Worm (Caenorhabditis elegans): ENCODE data around the gene lig-1.

Gene lig-1

ce11 chrV:10859775-10860174 lies 45.9 kb downstream of the lig-1 start:
- no peak for TF ChIP-seq unc-62 (GFP tag; optimal IDR thresholded peaks at IDR 0.05)

DNA sequence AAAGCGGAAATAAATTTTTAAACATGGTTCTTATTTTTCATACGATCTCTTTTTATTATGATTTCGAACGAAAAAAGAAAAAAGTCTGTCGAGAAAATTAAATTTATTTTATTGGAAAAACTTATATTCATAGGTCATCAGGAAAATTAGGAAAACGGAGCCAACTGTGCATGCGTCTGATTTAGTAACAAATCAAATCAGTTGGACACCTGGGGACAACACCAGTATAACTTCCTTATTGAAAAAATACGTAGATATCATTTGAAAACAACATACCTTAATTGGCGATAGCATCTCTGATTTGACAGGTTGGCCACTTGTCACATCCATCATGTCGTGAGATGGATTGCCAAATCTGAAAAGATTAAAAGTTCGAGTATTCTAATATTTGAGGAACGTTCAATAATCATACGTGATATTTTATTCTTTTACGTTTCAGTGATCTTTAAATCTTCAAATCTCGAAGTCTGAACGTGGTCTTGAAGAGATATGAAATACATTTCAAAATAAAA lies 46.7 kb downstream of the lig-1 start:
- no peak for TF ChIP-seq unc-62 (GFP tag; optimal IDR thresholded peaks at IDR 0.05)

DNA sequence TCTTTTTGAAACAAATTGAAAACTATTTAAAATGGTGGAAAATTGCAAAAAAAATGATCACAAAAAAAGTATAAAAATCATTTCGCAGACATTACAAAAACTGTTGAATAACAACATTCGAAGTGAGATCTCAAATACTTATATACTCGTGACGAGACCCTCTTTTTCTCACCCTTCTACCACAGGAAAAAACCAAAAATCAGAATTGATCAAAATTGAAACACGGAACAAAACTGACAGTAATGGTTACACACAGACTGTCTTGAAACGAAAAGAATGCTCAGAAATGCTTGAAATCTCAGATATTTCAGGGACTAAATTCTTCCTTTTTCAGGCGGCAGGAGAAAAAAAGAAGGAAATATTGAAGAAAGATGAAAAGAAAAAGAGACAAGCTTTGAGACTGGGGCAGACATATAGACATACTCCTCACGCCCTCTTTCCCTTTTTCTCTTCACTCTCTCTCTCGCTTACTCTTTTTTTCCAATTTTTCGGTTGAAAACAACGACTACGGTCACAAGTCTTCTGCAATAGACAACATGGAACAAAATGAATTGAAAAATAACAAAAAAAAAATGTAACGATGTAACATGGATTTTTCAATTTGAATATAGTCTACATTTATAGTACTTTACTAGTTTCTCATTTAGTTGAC lies 47.8 kb downstream of the lig-1 start:
- no peak for TF ChIP-seq unc-62 (GFP tag; optimal IDR thresholded peaks at IDR 0.05)

DNA sequence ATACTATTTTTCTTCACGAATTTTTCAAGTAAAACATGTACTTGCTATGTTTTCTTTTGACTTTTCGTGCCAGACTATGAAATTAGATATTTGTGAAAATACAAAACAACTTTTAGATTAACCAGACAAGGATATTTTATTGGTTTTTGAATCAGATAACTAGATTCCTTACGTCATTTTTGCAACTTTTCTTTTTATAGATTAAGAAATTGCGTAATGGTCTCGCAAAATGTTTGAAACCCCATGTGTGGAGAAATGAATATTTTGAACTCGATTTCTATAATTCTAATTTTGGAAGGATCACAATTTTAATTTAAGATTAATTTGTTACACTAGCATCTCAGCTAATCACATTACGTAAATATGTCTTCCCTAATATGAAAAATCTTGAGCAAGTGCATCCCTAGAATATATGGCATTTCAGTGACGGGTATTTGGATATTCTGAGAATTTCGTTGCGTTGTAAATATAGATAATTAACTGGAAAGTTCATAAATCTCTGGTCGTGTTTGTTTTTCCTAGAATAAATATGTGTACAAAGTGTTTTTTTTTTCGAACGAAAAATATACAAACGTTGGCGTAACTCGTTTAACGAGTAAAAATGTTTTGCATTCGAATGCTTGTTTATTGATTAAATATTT lies 48.7 kb downstream of the lig-1 start:
- TF ChIP-seq unc-62 (GFP tag; optimal IDR thresholded peaks at IDR 0.05): no peak

DNA sequence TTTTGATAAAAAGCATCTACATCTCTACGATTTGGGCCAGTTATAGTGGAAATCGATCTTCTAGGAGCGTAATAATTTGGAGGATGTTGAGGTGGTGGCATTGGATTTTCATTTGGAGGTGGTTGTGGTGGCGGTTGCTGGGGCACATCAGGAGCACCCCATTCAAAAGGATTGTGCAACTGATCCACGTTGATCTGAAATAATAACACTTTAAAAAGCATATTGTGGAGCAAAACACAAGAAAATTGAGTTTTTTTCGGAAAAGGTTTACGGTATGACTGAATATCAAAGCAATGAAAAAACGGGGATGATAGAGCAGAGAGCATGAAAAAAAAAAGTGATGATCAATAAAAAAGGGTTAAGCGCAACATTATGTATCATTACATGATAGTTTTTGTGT lies 51.7 kb downstream of the lig-1 start, which contains the start of gene saeg-1:
saeg-1 (minus strand) TSS at position 101 of the 400 bp plus-strand sequence.
- TF ChIP-seq unc-62 (GFP tag; optimal IDR thresholded peaks at IDR 0.05): no peak
